Worm (Caenorhabditis elegans): Measurements from ENCODE around the gene Y39F10C.3.
A peak's percentile ranks its signal among the peaks of the same experiment; 100 is the strongest.

The Y39F10C.3 gene

DNA sequence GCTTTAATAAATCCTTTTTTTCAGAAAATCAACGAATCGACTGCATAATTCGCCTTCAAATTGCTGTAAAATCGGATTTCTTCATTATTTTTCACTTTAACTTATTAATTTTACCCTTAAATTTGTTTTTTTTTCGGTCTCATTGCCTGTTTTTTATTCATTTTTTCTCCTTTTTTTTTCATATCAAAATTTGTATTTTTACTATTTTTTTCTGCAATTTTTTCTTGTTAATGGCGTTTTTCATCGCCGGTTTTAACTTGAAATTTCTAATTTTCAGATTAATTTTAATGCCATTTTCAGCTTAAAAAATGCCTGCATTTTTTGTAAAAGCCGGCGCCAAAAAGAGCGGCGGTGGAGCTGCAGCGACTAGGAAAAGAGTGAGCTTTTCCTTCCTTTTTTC is 34.9 kb downstream of the Y39F10C.3 start, which contains the start of gene T02H6.1:
T02H6.1 (plus strand) TSS at position 301 of the 400 bp plus-strand sequence.
- TF ChIP-seq ref-1 (GFP tag; conservative IDR thresholded peaks at IDR 0.05), result no peak
- TF ChIP-seq klf-2 (GFP tag; conservative IDR thresholded peaks at IDR 0.05), result no peak
- TF ChIP-seq ztf-29 (GFP tag; IDR thresholded peaks at IDR 0.05), result no peak
- TF ChIP-seq tab-1 (GFP tag; IDR thresholded peaks at IDR 0.05), result no peak
- no peak for TF ChIP-seq T22C8.4 (GFP tag; IDR thresholded peaks at IDR 0.05)
- TF ChIP-seq cog-1 (tag; optimal IDR thresholded peaks at IDR 0.05), result no peak
- TF ChIP-seq flt-1 (GFP tag; IDR thresholded peaks at IDR 0.05), result no peak
- TF ChIP-seq ztf-23 (GFP tag; IDR thresholded peaks at IDR 0.05), result no peak
- no peak for TF ChIP-seq med-1 (GFP tag; optimal IDR thresholded peaks at IDR 0.05; ENCODE audit: insufficient read depth)

DNA sequence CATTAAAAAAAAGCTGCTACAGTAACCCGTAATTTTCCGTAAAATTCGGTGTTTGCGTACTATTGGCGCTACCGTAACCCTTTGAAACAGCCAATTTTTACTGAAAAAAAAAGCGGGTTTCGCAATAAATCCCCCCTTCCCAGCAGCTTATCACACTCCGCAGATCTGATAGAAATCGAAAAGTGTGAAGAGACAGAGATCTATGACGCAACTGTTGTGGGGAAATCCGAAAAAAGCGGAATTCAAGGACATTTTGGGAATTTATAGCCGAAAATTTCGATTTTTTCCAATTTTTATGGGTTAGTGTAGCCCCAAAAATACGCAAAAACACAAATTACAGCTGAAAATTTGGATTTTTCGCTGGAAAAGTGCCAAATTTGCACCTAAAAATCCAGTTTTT is 47.7 kb downstream of the Y39F10C.3 start:
- TF ChIP-seq cog-1 (tag; optimal IDR thresholded peaks at IDR 0.05) (no peak), med-1 (GFP tag; optimal IDR thresholded peaks at IDR 0.05; ENCODE audit: insufficient read depth) (no peak), T22C8.4 (GFP tag; IDR thresholded peaks at IDR 0.05) (no peak), flt-1 (GFP tag; IDR thresholded peaks at IDR 0.05) (no peak), ztf-29 (GFP tag; IDR thresholded peaks at IDR 0.05) (no peak), tab-1 (GFP tag; IDR thresholded peaks at IDR 0.05) (no peak), klf-2 (GFP tag; conservative IDR thresholded peaks at IDR 0.05) (no peak), ref-1 (GFP tag; conservative IDR thresholded peaks at IDR 0.05) (no peak), ztf-23 (GFP tag; IDR thresholded peaks at IDR 0.05) (no peak)

DNA sequence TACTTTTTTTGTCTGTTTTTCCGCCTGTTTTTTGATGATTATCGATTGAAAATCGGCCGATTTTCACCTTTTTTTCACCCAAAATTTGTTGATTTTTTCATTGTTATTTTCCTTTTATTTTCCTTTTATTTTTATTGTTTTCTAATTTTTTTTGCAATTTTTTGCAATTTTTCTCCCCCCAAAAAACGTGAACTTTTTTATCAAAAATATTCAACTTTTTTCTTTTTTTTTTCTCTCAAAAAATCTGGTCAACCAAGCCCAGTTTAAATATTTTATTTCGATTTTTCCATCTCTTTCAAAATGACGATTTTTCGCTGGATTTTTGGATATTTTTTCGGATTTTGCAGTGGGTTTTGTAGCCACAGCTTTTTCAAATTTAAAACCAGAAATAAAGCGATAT is 49.3 kb downstream of the Y39F10C.3 start, which contains the start of gene rfip-2:
rfip-2 (plus strand) TSS at position 301 of the 400 bp plus-strand sequence.
- TF ChIP-seq ztf-23 (GFP tag; IDR thresholded peaks at IDR 0.05) (no peak), T22C8.4 (GFP tag; IDR thresholded peaks at IDR 0.05) (no peak), ref-1 (GFP tag; conservative IDR thresholded peaks at IDR 0.05) (no peak), ztf-29 (GFP tag; IDR thresholded peaks at IDR 0.05) (no peak), med-1 (GFP tag; optimal IDR thresholded peaks at IDR 0.05; ENCODE audit: insufficient read depth) (no peak), cog-1 (tag; optimal IDR thresholded peaks at IDR 0.05) (no peak), flt-1 (GFP tag; IDR thresholded peaks at IDR 0.05) (no peak), klf-2 (GFP tag; conservative IDR thresholded peaks at IDR 0.05) (no peak), tab-1 (GFP tag; IDR thresholded peaks at IDR 0.05) (no peak)

DNA sequence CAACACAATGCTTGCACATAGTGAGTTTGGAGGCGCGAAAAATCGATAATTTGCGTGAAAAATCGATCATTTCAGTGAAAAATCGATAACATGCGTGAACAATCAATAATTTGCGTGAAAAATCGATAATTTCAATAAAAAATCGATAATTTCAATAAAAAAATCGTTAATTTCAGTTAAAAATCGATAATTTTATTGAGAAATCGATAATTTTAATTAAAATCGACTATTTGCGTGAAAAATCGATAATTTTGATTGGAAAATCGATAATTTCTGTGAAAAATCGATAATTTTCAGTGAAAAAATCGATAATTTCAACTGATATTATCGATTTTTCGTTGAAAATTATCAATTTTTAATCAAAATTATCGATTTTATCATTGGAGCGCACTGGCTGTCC is 49.8 kb downstream of the Y39F10C.3 start:
- TF ChIP-seq tab-1 (GFP tag; IDR thresholded peaks at IDR 0.05) (no peak), T22C8.4 (GFP tag; IDR thresholded peaks at IDR 0.05) (peak; percentile 93), ztf-29 (GFP tag; IDR thresholded peaks at IDR 0.05) (no peak)
